Fruit fly (Drosophila melanogaster) whole organism, embryonic: ENCODE data around the gene CG5510.

Experiments
- BEAF-32 ChIP-seq: fragments of 200-800 bp; sonication (Bioruptor generic); optimal IDR thresholded peaks from 3 replicates; lab custom pipeline; 2017; ENCODE audit warnings: missing biosample characterization, missing genetic modification characterization, mild to moderate bottlenecking, moderate library complexity, missing genetic modification reagents
- CG11723 ChIP-seq: fragments of 200-800 bp; sonication (Bioruptor generic); optimal IDR thresholded peaks from 2 replicates; lab custom pipeline; 2017; ENCODE audit warnings: missing biosample characterization, mild to moderate bottlenecking, missing genetic modification characterization
- CG12391 ChIP-seq: fragments of 200-800 bp; sonication (Bioruptor generic); optimal IDR thresholded peaks from 3 replicates; lab custom pipeline; 2018; ENCODE audit warnings: missing biosample characterization, mild to moderate bottlenecking, missing genetic modification characterization, moderate library complexity
- CG14014 ChIP-seq: fragments of 200-800 bp; sonication (Bioruptor generic); IDR thresholded peaks from 2 replicates; pipeline ENCODE4 v1.3.6; 2022; ENCODE audit warnings: missing biosample characterization, missing genetic modification characterization
- CG14441 ChIP-seq: fragments of 200-800 bp; sonication (Bioruptor generic); IDR thresholded peaks from 2 replicates; pipeline ENCODE4 v1.3.6; 2022; ENCODE audit warnings: missing biosample characterization, missing genetic modification characterization
- CG15011 ChIP-seq: fragments of 200-800 bp; sonication (Bioruptor generic); optimal IDR thresholded peaks from 3 replicates; lab custom pipeline; 2018; ENCODE audit warnings: missing biosample characterization, mild to moderate bottlenecking, missing genetic modification characterization
- CG17359 ChIP-seq: fragments of 200-800 bp; sonication (Bioruptor generic); optimal IDR thresholded peaks from 3 replicates; lab custom pipeline; 2018; ENCODE audit warnings: missing biosample characterization, mild to moderate bottlenecking, missing genetic modification characterization, moderate library complexity
- CG17829 ChIP-seq: fragments of 200-800 bp; optimal IDR thresholded peaks from 2 replicates; lab custom pipeline; 2019; ENCODE audit warnings: missing biosample characterization, mild to moderate bottlenecking, missing genetic modification characterization, moderate library complexity
- CG2678 ChIP-seq: fragments of 200-800 bp; sonication (Bioruptor generic); optimal IDR thresholded peaks from 3 replicates; lab custom pipeline; 2019; ENCODE audit warnings: missing biosample characterization, mild to moderate bottlenecking, missing genetic modification characterization, moderate library complexity
- CG2875 ChIP-seq: fragments of 200-800 bp; sonication (Bioruptor generic); optimal IDR thresholded peaks from 2 replicates; lab custom pipeline; 2017; ENCODE audit warnings: missing biosample characterization, mild to moderate bottlenecking, missing genetic modification characterization, missing genetic modification reagents
- CG3407 ChIP-seq: fragments of 200-800 bp; sonication (Bioruptor generic); optimal IDR thresholded peaks from 2 replicates; lab custom pipeline; 2018; ENCODE audit warnings: missing biosample characterization, mild to moderate bottlenecking, missing genetic modification characterization
- CG3995 ChIP-seq: fragments of 200-800 bp; sonication (Bioruptor generic); optimal IDR thresholded peaks from 3 replicates; lab custom pipeline; 2016; ENCODE audit warnings: missing biosample characterization, missing genetic modification characterization
- CG6175 ChIP-seq: fragments of 200-800 bp; sonication (Bioruptor generic); IDR thresholded peaks from 3 replicates; pipeline ENCODE4 v1.3.6; 2022; ENCODE audit warnings: missing biosample characterization, missing genetic modification characterization
- CG7372 ChIP-seq: fragments of 200-800 bp; sonication (Bioruptor generic); IDR thresholded peaks from 2 replicates; pipeline ENCODE4 v1.3.6; 2022; ENCODE audit warnings: missing biosample characterization, missing genetic modification characterization
- CG7556 ChIP-seq: fragments of 200-800 bp; sonication (Bioruptor generic); optimal IDR thresholded peaks from 2 replicates; lab custom pipeline; 2017; ENCODE audit warnings: missing biosample characterization, mild to moderate bottlenecking, missing genetic modification characterization
- CG7745 ChIP-seq: fragments of 200-800 bp; sonication (Bioruptor generic); optimal IDR thresholded peaks from 2 replicates; lab custom pipeline; 2018; ENCODE audit warnings: missing biosample characterization, mild to moderate bottlenecking, missing genetic modification characterization, moderate library complexity
- CrebB ChIP-seq: fragments of 200-800 bp; sonication (Bioruptor generic); optimal IDR thresholded peaks from 3 replicates; lab custom pipeline; 2018; ENCODE audit warnings: missing biosample characterization, mild to moderate bottlenecking, missing genetic modification characterization
- Dref ChIP-seq: fragments of 200-800 bp; sonication (Bioruptor generic); IDR thresholded peaks from 2 replicates; pipeline ENCODE4 v1.3.6; 2022; ENCODE audit warnings: missing biosample characterization, missing genetic modification characterization
- Drgx ChIP-seq: fragments of 200-800 bp; sonication (Bioruptor generic); IDR thresholded peaks from 2 replicates; pipeline ENCODE4 v1.3.6; 2022; ENCODE audit warnings: missing biosample characterization, missing genetic modification characterization
- GATAe ChIP-seq: fragments of 200-800 bp; sonication (Bioruptor generic); conservative IDR thresholded peaks from 2 replicates; pipeline ENCODE4 v1.3.6; 2022; ENCODE audit warnings: missing biosample characterization, missing genetic modification characterization
- Hmr ChIP-seq: fragments of 200-800 bp; sonication (Bioruptor generic); optimal IDR thresholded peaks from 3 replicates; lab custom pipeline; 2017; ENCODE audit warnings: mild to moderate bottlenecking, missing biosample characterization, missing genetic modification reagents, missing genetic modification characterization
- Hr3 ChIP-seq: fragments of 200-800 bp; sonication (Bioruptor generic); optimal IDR thresholded peaks from 3 replicates; lab custom pipeline; 2016; ENCODE audit warnings: missing biosample characterization, missing genetic modification characterization
- NFAT ChIP-seq: fragments of 200-800 bp; sonication (Bioruptor generic); IDR thresholded peaks from 2 replicates; pipeline ENCODE4 v1.3.6; 2022; ENCODE audit warnings: missing biosample characterization, missing genetic modification characterization
- NK7.1 ChIP-seq: fragments of 200-800 bp; sonication (Bioruptor generic); optimal IDR thresholded peaks from 3 replicates; lab custom pipeline; 2016; ENCODE audit warnings: missing biosample characterization, missing genetic modification characterization
- Nf-YA ChIP-seq: fragments of 200-800 bp; sonication (Bioruptor generic); IDR thresholded peaks from 2 replicates; pipeline ENCODE4 v1.3.6; 2022; ENCODE audit warnings: missing biosample characterization, missing genetic modification characterization
- Nf-YB ChIP-seq: fragments of 200-800 bp; sonication (Bioruptor generic); optimal IDR thresholded peaks from 3 replicates; lab custom pipeline; 2019; ENCODE audit warnings: missing biosample characterization, mild to moderate bottlenecking, missing genetic modification characterization, moderate library complexity
- Pdp1 ChIP-seq, 2 experiments: fragments of 200-800 bp; sonication (Bioruptor generic); optimal IDR thresholded peaks; 3 replicates each; lab custom pipeline; 2016; ENCODE audit warnings: missing biosample characterization in 2 of 2, missing genetic modification characterization in 2 of 2, mild to moderate bottlenecking in 1 of 2, moderate library complexity in 1 of 2
- Rx ChIP-seq: fragments of 200-800 bp; sonication (Bioruptor generic); IDR thresholded peaks from 2 replicates; pipeline ENCODE4 v1.3.6; 2022; ENCODE audit warnings: missing biosample characterization, missing genetic modification characterization
- Taf1 ChIP-seq: fragments of 200-800 bp; sonication (Bioruptor generic); IDR thresholded peaks from 2 replicates; pipeline ENCODE4 v1.3.6; 2022; ENCODE audit warnings: missing biosample characterization, missing genetic modification characterization
- Usf ChIP-seq: fragments of 200-800 bp; sonication (Bioruptor generic); optimal IDR thresholded peaks from 2 replicates; lab custom pipeline; 2017; ENCODE audit warnings: missing genotype, missing biosample characterization, missing genetic modification characterization
- amos ChIP-seq: fragments of 200-800 bp; sonication (Bioruptor generic); IDR thresholded peaks from 2 replicates; pipeline ENCODE4 v1.3.6; 2022; ENCODE audit warnings: missing biosample characterization, missing genetic modification characterization; ENCODE audit not compliant: partially characterized antibody
- btn ChIP-seq: fragments of 200-800 bp; sonication (Bioruptor generic); optimal IDR thresholded peaks from 2 replicates; lab custom pipeline; 2016; ENCODE audit warnings: missing biosample characterization, missing genetic modification characterization
- dan ChIP-seq: fragments of 200-800 bp; sonication (Bioruptor generic); IDR thresholded peaks from 2 replicates; pipeline ENCODE4 v1.3.6; 2022; ENCODE audit warnings: missing biosample characterization, missing genetic modification characterization
- ems ChIP-seq: fragments of 200-800 bp; sonication (Bioruptor generic); optimal IDR thresholded peaks from 3 replicates; lab custom pipeline; 2016; ENCODE audit warnings: missing biosample characterization, missing genetic modification characterization
- en ChIP-seq: fragments of 200-800 bp; sonication (Bioruptor generic); optimal IDR thresholded peaks from 2 replicates; lab custom pipeline; 2016; ENCODE audit warnings: missing biosample characterization, missing genetic modification characterization
- ftz-f1 ChIP-seq: fragments of 200-800 bp; sonication (Bioruptor generic); optimal IDR thresholded peaks from 2 replicates; lab custom pipeline; 2016; ENCODE audit warnings: missing biosample characterization, missing genetic modification characterization
- gcm2 ChIP-seq: fragments of 200-800 bp; sonication (Bioruptor generic); optimal IDR thresholded peaks from 2 replicates; lab custom pipeline; 2016; ENCODE audit warnings: missing biosample characterization, missing genetic modification characterization
- gsb ChIP-seq: fragments of 200-800 bp; sonication (Bioruptor generic); IDR thresholded peaks from 2 replicates; pipeline ENCODE4 v1.3.6; 2022; ENCODE audit warnings: missing biosample characterization, missing genetic modification characterization
- gsb-n ChIP-seq: fragments of 200-800 bp; sonication (Bioruptor generic); optimal IDR thresholded peaks from 3 replicates; lab custom pipeline; 2018; ENCODE audit warnings: missing biosample characterization, mild to moderate bottlenecking, missing genetic modification characterization
- ken ChIP-seq: fragments of 200-800 bp; sonication (Bioruptor generic); IDR thresholded peaks from 3 replicates; pipeline ENCODE4 v1.3.6; 2022; ENCODE audit warnings: missing biosample characterization, missing genetic modification characterization
- mirr ChIP-seq: fragments of 200-800 bp; sonication (Bioruptor generic); optimal IDR thresholded peaks from 3 replicates; lab custom pipeline; 2018; ENCODE audit warnings: missing biosample characterization, mild to moderate bottlenecking, missing genetic modification characterization
- mld ChIP-seq: fragments of 200-800 bp; sonication (Bioruptor generic); IDR thresholded peaks from 3 replicates; pipeline ENCODE4 v1.3.6; 2022; ENCODE audit warnings: missing biosample characterization, missing genetic modification characterization; ENCODE audit not compliant: partially characterized antibody
- phol ChIP-seq: fragments of 200-800 bp; sonication (Bioruptor generic); optimal IDR thresholded peaks from 3 replicates; lab custom pipeline; 2018; ENCODE audit warnings: missing biosample characterization, mild to moderate bottlenecking, missing genetic modification characterization, moderate library complexity
- ranshi ChIP-seq: fragments of 200-800 bp; sonication (Bioruptor generic); IDR thresholded peaks from 2 replicates; pipeline ENCODE4 v1.3.6; 2022; ENCODE audit warnings: missing biosample characterization, missing genetic modification characterization
- tin ChIP-seq: fragments of 200-800 bp; sonication (Bioruptor generic); optimal IDR thresholded peaks from 3 replicates; lab custom pipeline; 2016; ENCODE audit warnings: missing biosample characterization, missing genetic modification characterization
- tna ChIP-seq: fragments of 200-800 bp; sonication (Bioruptor generic); IDR thresholded peaks from 2 replicates; pipeline ENCODE4 v1.3.6; 2022; ENCODE audit warnings: missing biosample characterization, missing genetic modification characterization; ENCODE audit not compliant: partially characterized antibody
- toy ChIP-seq: fragments of 200-800 bp; sonication (Bioruptor generic); IDR thresholded peaks from 2 replicates; pipeline ENCODE4 v1.3.6; 2022; ENCODE audit warnings: missing biosample characterization, missing genetic modification characterization
- tup ChIP-seq: fragments of 200-800 bp; sonication (Bioruptor generic); optimal IDR thresholded peaks from 2 replicates; lab custom pipeline; 2016; ENCODE audit warnings: missing biosample characterization, mild to moderate bottlenecking, missing genetic modification characterization, moderate library complexity
- twi ChIP-seq: fragments of 200-800 bp; optimal IDR thresholded peaks from 2 replicates; lab custom pipeline; 2019; ENCODE audit warnings: missing biosample characterization, mild to moderate bottlenecking, missing genetic modification characterization, moderate library complexity
- unpg ChIP-seq: fragments of 200-800 bp; sonication (Bioruptor generic); optimal IDR thresholded peaks from 3 replicates; lab custom pipeline; 2018; ENCODE audit warnings: missing biosample characterization, mild to moderate bottlenecking, missing genetic modification characterization, moderate library complexity

The CG5510 gene

DNA sequence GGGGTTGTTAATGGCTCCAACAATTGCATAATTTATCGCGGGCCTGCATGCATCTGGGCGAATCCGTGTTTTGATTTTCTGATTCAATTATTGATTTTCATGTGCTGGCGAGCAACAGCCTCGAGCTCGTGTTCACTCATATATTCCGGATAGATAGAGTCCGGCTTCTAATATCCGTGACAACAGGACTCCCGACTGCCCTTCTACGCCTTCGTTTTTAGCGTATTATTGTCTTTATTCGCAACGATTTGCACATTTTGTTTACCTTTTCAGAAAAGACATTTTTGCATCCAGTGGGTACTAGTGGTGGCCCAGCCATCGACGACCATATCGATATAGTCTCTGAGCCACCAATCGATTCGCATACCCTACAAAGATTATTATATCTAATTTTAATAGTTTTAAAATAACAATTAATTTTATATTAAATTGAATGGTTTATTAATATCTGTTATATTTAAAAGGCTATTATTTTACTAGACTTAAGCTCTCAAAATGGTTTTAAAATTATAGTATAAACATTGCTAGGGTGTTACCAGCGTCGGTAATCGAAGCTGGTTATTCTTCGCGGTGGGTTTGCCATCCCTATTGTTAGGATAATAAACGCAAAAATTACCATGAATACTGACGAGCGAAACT is 8.1 kb downstream of the CG5510 start, which contains the start of the genes Myo95E and TBC1d7 (continued):
- peak; percentile 93 for TF ChIP-seq CG14014 (GFP tag; lab: Robert Waterston, UW)
- TF ChIP-seq gsb-n (tag; lab: Kevin White, UChicago), result no peak
- no peak for TF ChIP-seq tna (GFP tag; lab: Robert Waterston, UW)
- peak; percentile 92 for TF ChIP-seq CG2678 (tag; lab: Kevin White, UChicago)
- no peak for TF ChIP-seq mld (GFP tag; lab: Robert Waterston, UW)
- no peak for TF ChIP-seq CG11723 (GFP tag; lab: Kevin White, UChicago)
- peak; percentile 50 for TF ChIP-seq ems (GFP tag; lab: Kevin White, UChicago)
- peak; percentile 88 for TF ChIP-seq CG17359
- TF ChIP-seq ranshi (GFP tag; lab: Robert Waterston, UW), result peak; percentile 93
- peak; percentile 68 for TF ChIP-seq dan (GFP tag; lab: Robert Waterston, UW)
- TF ChIP-seq Usf (GFP tag; lab: Kevin White, UChicago), result peak; percentile 72
- no peak for TF ChIP-seq mirr (GFP tag; lab: Kevin White, UChicago)
- TF ChIP-seq amos (GFP tag; lab: Robert Waterston, UW), result peak; percentile 59
- peak; percentile 87 for TF ChIP-seq NFAT
- TF ChIP-seq Taf1 (GFP tag; lab: Robert Waterston, UW), result peak; percentile 84
- TF ChIP-seq CG12391 (tag; lab: Kevin White, UChicago), result peak; percentile 95
- TF ChIP-seq Nf-YA, result peak; percentile 83
- TF ChIP-seq unpg (GFP tag; lab: Kevin White, UChicago), result peak; percentile 89
- TF ChIP-seq NK7.1 (GFP tag; lab: Kevin White, UChicago), result no peak
- peak; percentile 90 for TF ChIP-seq CG7372 (GFP tag; lab: Robert Waterston, UW)
- TF ChIP-seq CG7745, result no peak
- peak; percentile 70 for TF ChIP-seq CG3995
- peak; percentile 62 for TF ChIP-seq twi (tag; lab: Kevin White, UChicago)
- peak; percentile 89 for TF ChIP-seq CG17829 (tag; lab: Kevin White, UChicago)
- TF ChIP-seq ftz-f1 (GFP tag; lab: Kevin White, UChicago), result no peak
- no peak for TF ChIP-seq btn (GFP tag; lab: Kevin White, UChicago)
- TF ChIP-seq GATAe, result peak; percentile 47; the same call in 1 of the 2 replicates
- TF ChIP-seq Dref (GFP tag; lab: Robert Waterston, UW), result peak; percentile 68
- no peak for TF ChIP-seq en (GFP tag; lab: Kevin White, UChicago)
- peak; percentile 61 for TF ChIP-seq CG3407
- TF ChIP-seq CG7556 (GFP tag; lab: Kevin White, UChicago), result peak; percentile 84
- TF ChIP-seq BEAF-32 (GFP tag; lab: Kevin White, UChicago), result peak; percentile 77
- peak; percentile 90 for TF ChIP-seq Hr3 (GFP tag; lab: Kevin White, UChicago)
- peak; percentile 58 for TF ChIP-seq CG2875
- TF ChIP-seq toy (GFP tag; lab: Robert Waterston, UW), result peak; percentile 69
- TF ChIP-seq Drgx (GFP tag; lab: Robert Waterston, UW), result peak; percentile 89
- TF ChIP-seq tup (GFP tag; lab: Kevin White, UChicago), result peak; percentile 52
- TF ChIP-seq phol (tag; lab: Kevin White, UChicago), result peak; percentile 92
- peak; percentile 72 for TF ChIP-seq CG6175 (GFP tag; lab: Robert Waterston, UW)
- TF ChIP-seq tin, result peak; percentile 88
- TF ChIP-seq Nf-YB, result peak; percentile 70
- TF ChIP-seq ken (GFP tag; lab: Robert Waterston, UW), result peak; percentile 92
- TF ChIP-seq CG15011 (GFP tag; lab: Kevin White, UChicago), result no peak
- peak; percentile 95 for TF ChIP-seq CG14441 (GFP tag; lab: Robert Waterston, UW)
- peak; percentile 81 for TF ChIP-seq Rx (GFP tag; lab: Robert Waterston, UW)
- peak; percentile 46 to 60 for TF ChIP-seq Pdp1 (GFP tag; optimal IDR thresholded peaks at IDR 0.05; lab: Kevin White, UChicago)
- TF ChIP-seq gcm2 (GFP tag; lab: Kevin White, UChicago), result no peak
- TF ChIP-seq Hmr, result peak; percentile 88
- TF ChIP-seq gsb (GFP tag; lab: Robert Waterston, UW), result peak; percentile 89
- peak; percentile 60 for TF ChIP-seq CrebB (tag; lab: Kevin White, UChicago)
